Worm (Caenorhabditis elegans) whole organism, L2 larva: ENCODE data around the gene Y27F2A.8.

Experiments used
- egl-27 ChIP-seq: sonication (generic microtip); optimal IDR thresholded peaks from 3 replicates; lab custom pipeline; 2017; ENCODE audit warnings: missing biosample characterization, missing genetic modification reagents, missing genetic modification characterization
- elt-1 ChIP-seq: fragments of 150-350 bp; optimal IDR thresholded peaks from 2 replicates; lab custom pipeline; 2014; ENCODE audit warnings: missing biosample characterization, missing genetic modification characterization
- lin-11 ChIP-seq: fragments of 150-350 bp; sonication (generic microtip); optimal IDR thresholded peaks from 2 replicates; lab custom pipeline; 2014; ENCODE audit warnings: missing biosample characterization, missing genetic modification characterization, inconsistent platforms, mixed read lengths
- unc-62 ChIP-seq: fragments of 150-350 bp; optimal IDR thresholded peaks from 2 replicates; lab custom pipeline; 2014; ENCODE audit warnings: missing biosample characterization, missing genetic modification reagents, missing genetic modification characterization
- ztf-4 ChIP-seq: fragments of 150-350 bp; optimal IDR thresholded peaks from 2 replicates; lab custom pipeline; 2014; ENCODE audit warnings: missing biosample characterization, missing genetic modification characterization

DNA sequence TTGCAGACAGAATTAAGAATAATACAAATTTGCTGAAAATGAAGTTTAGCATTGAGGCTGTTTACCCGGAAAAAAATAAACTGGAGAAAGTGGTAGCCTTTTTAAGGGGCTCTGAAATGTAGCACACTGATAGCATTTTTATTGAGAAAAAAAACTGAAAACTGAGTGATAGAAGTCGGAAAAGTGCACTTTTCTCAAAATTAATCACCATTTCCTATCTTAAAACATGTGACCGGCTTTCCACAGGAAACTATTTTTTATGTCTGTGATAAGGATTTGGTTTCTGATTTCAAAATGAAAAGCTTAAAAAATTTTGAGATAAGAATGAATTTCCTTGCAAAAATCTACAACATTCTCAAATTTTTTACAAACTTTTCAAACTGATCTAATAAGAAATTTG lies 37.1 kb downstream of the Y27F2A.8 start, which contains the start of gene ZC239.22:
- TF ChIP-seq ztf-4 (no peak), egl-27 (tag; lab: Kevin White, UChicago) (no peak), lin-11 (tag; lab: Kevin White, UChicago) (no peak), elt-1 (no peak), unc-62 (GFP tag; lab: Kevin White, UChicago) (no peak)
